Fruit fly (Drosophila melanogaster): ENCODE measurements around the gene CG31266.

dm6 chr3R:17147647-17148244 lies 15.3 kb downstream of the CG31266 start:
- TF ChIP-seq ranshi (GFP tag; IDR thresholded peaks at IDR 0.05) (no peak), Elba2 (GFP tag; optimal IDR thresholded peaks at IDR 0.05) (no peak), zen2 (GFP tag; IDR thresholded peaks at IDR 0.05; ENCODE audit: partially characterized antibody) (no peak), jigr1 (GFP tag; IDR thresholded peaks at IDR 0.05) (no peak), Myb (GFP tag; optimal IDR thresholded peaks at IDR 0.05) (no peak), Mrtf (GFP tag; IDR thresholded peaks at IDR 0.05) (no peak), Nf-YC (tag; optimal IDR thresholded peaks at IDR 0.05) (no peak), CG31224 (GFP tag; IDR thresholded peaks at IDR 0.05) (no peak), pum (GFP tag; optimal IDR thresholded peaks at IDR 0.05) (no peak), Tbp (GFP tag; optimal IDR thresholded peaks at IDR 0.05) (no peak), trh (GFP tag; optimal IDR thresholded peaks at IDR 0.05) (no peak), wdn (GFP tag; IDR thresholded peaks at IDR 0.05) (no peak)
